Fruit fly (Drosophila melanogaster) whole organism, embryonic: Measurements from ENCODE around the gene GC.

Source experiments
- Asciz ChIP-seq: fragments of 200-800 bp; sonication (Bioruptor generic); optimal IDR thresholded peaks from 2 replicates; lab custom pipeline; 2017; ENCODE audit warnings: missing biosample characterization, mild to moderate bottlenecking, missing genetic modification characterization, missing genetic modification reagents
- B-H2 ChIP-seq: fragments of 200-800 bp; sonication (Bioruptor generic); optimal IDR thresholded peaks from 2 replicates; lab custom pipeline; 2018; ENCODE audit warnings: missing biosample characterization, mild to moderate bottlenecking, missing genetic modification characterization
- CG11723 ChIP-seq: fragments of 200-800 bp; sonication (Bioruptor generic); optimal IDR thresholded peaks from 2 replicates; lab custom pipeline; 2017; ENCODE audit warnings: missing biosample characterization, mild to moderate bottlenecking, missing genetic modification characterization
- CG12071 ChIP-seq: fragments of 200-800 bp; sonication (Bioruptor generic); optimal IDR thresholded peaks from 3 replicates; lab custom pipeline; 2018; ENCODE audit warnings: missing biosample characterization, mild to moderate bottlenecking, missing genetic modification characterization
- CG12236 ChIP-seq: fragments of 200-800 bp; sonication (Bioruptor generic); optimal IDR thresholded peaks from 2 replicates; lab custom pipeline; 2016; ENCODE audit warnings: missing biosample characterization, missing genetic modification characterization
- CG13424 ChIP-seq: fragments of 200-800 bp; sonication (Bioruptor generic); optimal IDR thresholded peaks from 2 replicates; lab custom pipeline; 2019; ENCODE audit warnings: missing biosample characterization, mild to moderate bottlenecking, missing genetic modification characterization, moderate library complexity
- CG14014 ChIP-seq: fragments of 200-800 bp; sonication (Bioruptor generic); IDR thresholded peaks from 2 replicates; pipeline ENCODE4 v1.3.6; 2022; ENCODE audit warnings: missing biosample characterization, missing genetic modification characterization
- CG15514 ChIP-seq: fragments of 200-800 bp; sonication (Bioruptor generic); optimal IDR thresholded peaks from 3 replicates; lab custom pipeline; 2017; ENCODE audit warnings: missing biosample characterization, missing genetic modification characterization, mild to moderate bottlenecking, moderate library complexity, missing genetic modification reagents
- CG16779 ChIP-seq: fragments of 200-800 bp; sonication (Bioruptor generic); IDR thresholded peaks from 2 replicates; pipeline ENCODE4 v1.3.6; 2022; ENCODE audit warnings: missing biosample characterization, missing genetic modification characterization
- CG17385 ChIP-seq: fragments of 200-800 bp; sonication (Bioruptor generic); optimal IDR thresholded peaks from 3 replicates; lab custom pipeline; 2018; ENCODE audit warnings: missing biosample characterization, mild to moderate bottlenecking, missing genetic modification characterization
- CG17612 ChIP-seq: fragments of 200-800 bp; sonication (Bioruptor generic); IDR thresholded peaks from 2 replicates; pipeline ENCODE4 v1.3.6; 2022; ENCODE audit warnings: missing biosample characterization, missing genetic modification characterization
- CG18476 ChIP-seq: fragments of 200-800 bp; sonication (Bioruptor generic); optimal IDR thresholded peaks from 2 replicates; lab custom pipeline; 2016; ENCODE audit warnings: missing biosample characterization, mild to moderate bottlenecking, missing genetic modification characterization
- CG3847 ChIP-seq: fragments of 200-800 bp; sonication (Bioruptor generic); IDR thresholded peaks from 2 replicates; pipeline ENCODE4 v1.3.6; 2022; ENCODE audit warnings: missing biosample characterization, missing genetic modification characterization
- CG4707 ChIP-seq: fragments of 200-800 bp; sonication (Bioruptor generic); optimal IDR thresholded peaks from 2 replicates; lab custom pipeline; 2018; ENCODE audit warnings: missing biosample characterization, mild to moderate bottlenecking, missing genetic modification characterization, moderate library complexity
- CG4854 ChIP-seq: fragments of 200-800 bp; sonication (Bioruptor generic); optimal IDR thresholded peaks from 2 replicates; lab custom pipeline; 2016; ENCODE audit warnings: missing biosample characterization, missing genetic modification characterization, inconsistent platforms
- CG5245 ChIP-seq: fragments of 200-800 bp; sonication (Bioruptor generic); optimal IDR thresholded peaks from 3 replicates; lab custom pipeline; 2016; ENCODE audit warnings: missing biosample characterization, missing genetic modification characterization
- CG6654 ChIP-seq: fragments of 200-800 bp; sonication (Bioruptor generic); optimal IDR thresholded peaks from 2 replicates; lab custom pipeline; 2017; ENCODE audit warnings: missing biosample characterization, mild to moderate bottlenecking, missing genetic modification characterization
- CG7963 ChIP-seq: fragments of 200-800 bp; sonication (Bioruptor generic); IDR thresholded peaks from 3 replicates; pipeline ENCODE4 v1.3.6; 2022; ENCODE audit warnings: missing biosample characterization, missing genetic modification characterization; ENCODE audit not compliant: partially characterized antibody
- CG8290 ChIP-seq, 3 experiments: fragments of 200-800 bp; sonication (Bioruptor generic); optimal IDR thresholded peaks; 2 replicates each; lab custom pipeline; 2016 to 2019; ENCODE audit warnings: missing biosample characterization in 3 of 3, missing genetic modification characterization in 3 of 3, mild to moderate bottlenecking in 2 of 3, moderate library complexity in 1 of 3
- CG8944 ChIP-seq: fragments of 200-800 bp; sonication (Bioruptor generic); optimal IDR thresholded peaks from 3 replicates; lab custom pipeline; 2016; ENCODE audit warnings: missing biosample characterization, missing genetic modification characterization
- CG9215 ChIP-seq: fragments of 200-800 bp; sonication (Bioruptor generic); IDR thresholded peaks from 2 replicates; pipeline ENCODE4 v1.3.6; 2022; ENCODE audit warnings: missing biosample characterization, missing genetic modification characterization
- CG9609 ChIP-seq: fragments of 200-800 bp; sonication (Bioruptor generic); optimal IDR thresholded peaks from 3 replicates; lab custom pipeline; 2016; ENCODE audit warnings: missing biosample characterization, missing genetic modification characterization
- Camta ChIP-seq: fragments of 200-800 bp; sonication (Bioruptor generic); optimal IDR thresholded peaks from 2 replicates; lab custom pipeline; 2016; ENCODE audit warnings: missing biosample characterization, missing genetic modification characterization
- Dll ChIP-seq: fragments of 200-800 bp; sonication (Bioruptor generic); IDR thresholded peaks from 4 replicates; pipeline ENCODE4 v1.3.6; 2022; ENCODE audit warnings: missing biosample characterization, missing genetic modification characterization; ENCODE audit not compliant: partially characterized antibody
- Dp ChIP-seq: fragments of 200-800 bp; sonication (Bioruptor generic); optimal IDR thresholded peaks from 2 replicates; lab custom pipeline; 2018; ENCODE audit warnings: missing biosample characterization, mild to moderate bottlenecking, missing genetic modification characterization, moderate library complexity
- Gsc ChIP-seq: fragments of 200-800 bp; sonication (Bioruptor generic); IDR thresholded peaks from 2 replicates; pipeline ENCODE4 v1.3.6; 2022; ENCODE audit warnings: missing biosample characterization, missing genetic modification characterization
- Gug ChIP-seq: fragments of 200-800 bp; sonication (Bioruptor generic); IDR thresholded peaks from 4 replicates; pipeline ENCODE4 v1.3.6; 2022; ENCODE audit warnings: missing biosample characterization, missing genetic modification characterization
- Hey ChIP-seq: fragments of 200-800 bp; sonication (Bioruptor generic); optimal IDR thresholded peaks from 3 replicates; lab custom pipeline; 2018; ENCODE audit warnings: missing biosample characterization, mild to moderate bottlenecking, missing genetic modification characterization
- Hmx ChIP-seq: fragments of 200-800 bp; sonication (Bioruptor generic); optimal IDR thresholded peaks from 2 replicates; lab custom pipeline; 2016; ENCODE audit warnings: missing biosample characterization, missing genetic modification characterization
- Mad ChIP-seq: fragments of 200-800 bp; sonication (Bioruptor generic); optimal IDR thresholded peaks from 2 replicates; lab custom pipeline; 2016; ENCODE audit warnings: missing biosample characterization, missing genetic modification characterization
- Meics ChIP-seq: fragments of 200-800 bp; sonication (Bioruptor generic); optimal IDR thresholded peaks from 2 replicates; lab custom pipeline; 2017; ENCODE audit warnings: missing biosample characterization, mild to moderate bottlenecking, missing genetic modification characterization
- Ravus ChIP-seq: fragments of 200-800 bp; sonication (Bioruptor generic); IDR thresholded peaks from 2 replicates; pipeline ENCODE4 v1.3.6; 2022; ENCODE audit warnings: missing biosample characterization, missing genetic modification characterization
- bab2 ChIP-seq: fragments of 200-800 bp; sonication (Bioruptor generic); optimal IDR thresholded peaks from 2 replicates; lab custom pipeline; 2016; ENCODE audit warnings: missing biosample characterization, missing genetic modification characterization
- crol ChIP-seq: fragments of 200-800 bp; sonication (Bioruptor generic); IDR thresholded peaks from 2 replicates; pipeline ENCODE4 v1.3.6; 2022; ENCODE audit warnings: missing biosample characterization, missing genetic modification characterization
- en ChIP-seq: fragments of 200-800 bp; sonication (Bioruptor generic); optimal IDR thresholded peaks from 2 replicates; lab custom pipeline; 2016; ENCODE audit warnings: missing biosample characterization, missing genetic modification characterization
- eve ChIP-seq, 2 experiments: fragments of >200 bp; optimal IDR thresholded peaks; 2 replicates each; lab custom pipeline; 2017; ENCODE audit warnings: missing biosample characterization in 2 of 2, missing genetic modification characterization in 2 of 2
- fu2 ChIP-seq: fragments of 200-800 bp; sonication (Bioruptor generic); optimal IDR thresholded peaks from 2 replicates; lab custom pipeline; 2016; ENCODE audit warnings: missing biosample characterization, missing genetic modification characterization
- hth ChIP-seq: fragments of >200 bp; optimal IDR thresholded peaks from 2 replicates; lab custom pipeline; 2017; ENCODE audit warnings: inconsistent platforms
- knrl ChIP-seq: fragments of 200-800 bp; sonication (Bioruptor generic); IDR thresholded peaks from 3 replicates; pipeline ENCODE4 v1.3.6; 2022; ENCODE audit warnings: missing biosample characterization, missing genetic modification characterization; ENCODE audit not compliant: partially characterized antibody
- lola ChIP-seq, 3 experiments: fragments of >200 bp in 2 of 3; fragments of 200-800 bp in 1 of 3; sonication (Bioruptor generic) in 1 of 3; optimal IDR thresholded peaks; 2 replicates each; lab custom pipeline; 2017 to 2019; ENCODE audit warnings: missing biosample characterization in 3 of 3, missing genetic modification characterization in 3 of 3, mild to moderate bottlenecking in 1 of 3, moderate library complexity in 1 of 3
- lov ChIP-seq, 2 experiments: fragments of 200-800 bp in 1 of 2; fragments of >200 bp in 1 of 2; sonication (Bioruptor generic) in 1 of 2; IDR thresholded peaks in 1 of 2; optimal IDR thresholded peaks in 1 of 2; 2 replicates in 1 of 2; 3 replicates in 1 of 2; pipeline versions ENCODE4 v1.3.6 to Lab custom; 2017 to 2022; ENCODE audit warnings: missing biosample characterization in 1 of 2, missing genetic modification characterization in 1 of 2
- nom ChIP-seq: fragments of 200-800 bp; sonication (Bioruptor generic); optimal IDR thresholded peaks from 2 replicates; lab custom pipeline; 2017; ENCODE audit warnings: missing biosample characterization, missing genetic modification characterization, mild to moderate bottlenecking, moderate library complexity, missing genetic modification reagents
- onecut ChIP-seq: fragments of 200-800 bp; sonication (Bioruptor generic); IDR thresholded peaks from 2 replicates; pipeline ENCODE4 v1.3.6; 2022; ENCODE audit warnings: missing biosample characterization, missing genetic modification characterization
- phol ChIP-seq: fragments of 200-800 bp; sonication (Bioruptor generic); optimal IDR thresholded peaks from 3 replicates; lab custom pipeline; 2018; ENCODE audit warnings: missing biosample characterization, mild to moderate bottlenecking, missing genetic modification characterization, moderate library complexity
- repo ChIP-seq: fragments of 200-800 bp; sonication (Bioruptor generic); optimal IDR thresholded peaks from 2 replicates; lab custom pipeline; 2016; ENCODE audit warnings: missing biosample characterization, missing genetic modification characterization
- ro ChIP-seq: fragments of 200-800 bp; sonication (Bioruptor generic); IDR thresholded peaks from 2 replicates; pipeline ENCODE4 v1.3.6; 2022; ENCODE audit warnings: missing biosample characterization, missing genetic modification characterization
- ssp ChIP-seq: fragments of 200-800 bp; sonication (Bioruptor generic); IDR thresholded peaks from 2 replicates; pipeline ENCODE4 v1.3.6; 2022; ENCODE audit warnings: missing biosample characterization, missing genetic modification characterization
- stwl ChIP-seq: fragments of 200-800 bp; sonication (Bioruptor generic); optimal IDR thresholded peaks from 3 replicates; lab custom pipeline; 2018; ENCODE audit warnings: missing biosample characterization, mild to moderate bottlenecking, missing genetic modification characterization, moderate library complexity
- wdn ChIP-seq: fragments of 200-800 bp; sonication (Bioruptor generic); IDR thresholded peaks from 2 replicates; pipeline ENCODE4 v1.3.6; 2022; ENCODE audit warnings: missing biosample characterization, missing genetic modification characterization
- zfh1 ChIP-seq: fragments of 200-800 bp; sonication (Bioruptor generic); IDR thresholded peaks from 3 replicates; pipeline ENCODE4 v1.3.6; 2022; ENCODE audit warnings: missing biosample characterization, missing genetic modification characterization

Gene GC

DNA sequence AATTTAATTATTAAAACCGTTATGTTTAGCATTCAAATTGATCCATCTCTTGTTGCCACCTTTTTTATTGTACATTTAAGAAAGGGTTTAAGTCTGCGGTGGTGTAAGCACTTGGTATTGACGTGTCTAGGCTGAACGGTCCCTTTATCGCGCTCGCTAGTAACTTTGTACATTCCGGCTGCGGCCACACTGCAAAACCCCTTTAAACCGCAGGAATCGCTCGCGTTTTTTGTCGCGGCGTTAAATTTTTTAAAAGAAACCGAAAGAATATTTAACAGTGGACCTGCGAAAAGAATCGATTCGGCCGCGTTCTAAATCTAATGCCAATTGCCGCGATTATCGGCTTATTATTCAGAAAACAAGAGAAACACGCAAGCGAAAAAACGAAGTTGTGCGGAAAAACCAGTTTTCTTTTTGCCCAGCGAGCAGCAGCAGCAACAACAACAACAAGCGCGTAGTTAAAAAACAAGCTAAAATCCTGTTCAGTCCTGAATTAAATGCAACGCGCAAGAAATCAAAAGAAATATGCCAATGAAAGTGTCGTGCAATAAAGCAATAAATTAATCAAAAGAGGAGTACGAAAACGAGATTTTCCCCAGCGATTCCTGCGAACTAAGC lies 52.5 kb downstream of the GC start, which contains the start of gene CG13917 (continued):
- TF ChIP-seq Dp (GFP tag; lab: Kevin White, UChicago) (peak; percentile 71), CG9609 (no peak), ssp (GFP tag; lab: Robert Waterston, UW) (no peak), crol (GFP tag; lab: Robert Waterston, UW) (no peak), Asciz (GFP tag; lab: Kevin White, UChicago) (no peak), wdn (GFP tag; lab: Robert Waterston, UW) (no peak), Camta (GFP tag; lab: Kevin White, UChicago) (no peak), onecut (GFP tag; lab: Robert Waterston, UW) (no peak), Gug (GFP tag; lab: Robert Waterston, UW) (no peak), nom (GFP tag; lab: Kevin White, UChicago) (peak; percentile 58), CG5245 (GFP tag; lab: Kevin White, UChicago) (no peak), CG11723 (GFP tag; lab: Kevin White, UChicago) (no peak), zfh1 (GFP tag; lab: Robert Waterston, UW) (no peak), CG7963 (GFP tag; lab: Robert Waterston, UW) (no peak), stwl (peak; percentile 70), CG9215 (GFP tag; lab: Robert Waterston, UW) (no peak), CG17612 (no peak), CG8944 (GFP tag; lab: Kevin White, UChicago) (no peak), CG12236 (GFP tag; lab: Kevin White, UChicago) (no peak), CG3847 (GFP tag; lab: Robert Waterston, UW) (peak; percentile 84), CG6654 (no peak), CG4707 (GFP tag; lab: Kevin White, UChicago) (no peak), CG14014 (GFP tag; lab: Robert Waterston, UW) (no peak), Hmx (no peak), fu2 (GFP tag; lab: Kevin White, UChicago) (no peak), eve (GFP tag; optimal IDR thresholded peaks at IDR 0.05; lab: Kevin White, UChicago) (no peak), CG15514 (GFP tag; lab: Kevin White, UChicago) (peak; percentile 91), ro (no peak), repo (GFP tag; lab: Kevin White, UChicago) (no peak), Mad (GFP tag; lab: Kevin White, UChicago) (no peak), CG16779 (GFP tag; lab: Robert Waterston, UW) (no peak), lola (GFP tag; optimal IDR thresholded peaks at IDR 0.05; lab: Kevin White, UChicago) (no peak), bab2 (GFP tag; lab: Kevin White, UChicago) (no peak), Hey (tag; lab: Kevin White, UChicago) (no peak), en (no peak), Meics (GFP tag; lab: Kevin White, UChicago) (no peak), CG18476 (GFP tag; lab: Kevin White, UChicago) (no peak), CG17385 (GFP tag; lab: Kevin White, UChicago) (no peak), lov (optimal IDR thresholded peaks at IDR 0.05; lab: Kevin White, UChicago) (no peak), lov (GFP tag; IDR thresholded peaks at IDR 0.05; lab: Robert Waterston, UW) (no peak), hth (lab: Kevin White, UChicago) (no peak), Dll (GFP tag; lab: Robert Waterston, UW) (no peak; the same call in 3 of the 4 replicates), knrl (GFP tag; lab: Robert Waterston, UW) (peak; percentile 21; the same call in 1 of the 3 replicates), CG13424 (tag; lab: Kevin White, UChicago) (no peak), phol (tag; lab: Kevin White, UChicago) (peak; percentile 59), CG12071 (GFP tag; lab: Kevin White, UChicago) (no peak), CG4854 (no peak), CG8290 (GFP tag; optimal IDR thresholded peaks at IDR 0.05; lab: Kevin White, UChicago) (peak; percentile 12), CG8290 (tag; optimal IDR thresholded peaks at IDR 0.05; lab: Kevin White, UChicago) (peak in 1 of 2 experiments; percentile 14), B-H2 (GFP tag; lab: Kevin White, UChicago) (no peak), Ravus (GFP tag; lab: Robert Waterston, UW) (no peak), Gsc (GFP tag; lab: Robert Waterston, UW) (no peak)
